Worm (Caenorhabditis elegans) whole organism, mixed stage, embryonic: Measurements from ENCODE around the gene exos-8.

Source experiments
- M03D4.4 ChIP-seq: sonication (generic microtip); optimal IDR thresholded peaks from 2 replicates; lab custom pipeline; 2017; ENCODE audit warnings: mild to moderate bottlenecking, missing genetic modification characterization, missing compliant biosample characterization
- lin-13 ChIP-seq: fragments of 150-350 bp; optimal IDR thresholded peaks from 2 replicates; lab custom pipeline; 2014; ENCODE audit warnings: missing biosample characterization, missing genetic modification characterization
- lin-32 ChIP-seq: fragments of 200-800 bp; sonication (Bioruptor generic); optimal IDR thresholded peaks from 2 replicates; lab custom pipeline; 2018; ENCODE audit warnings: mild to moderate bottlenecking, missing genetic modification characterization, missing compliant biosample characterization
- nhr-12 ChIP-seq: fragments of 150-350 bp; optimal IDR thresholded peaks from 2 replicates; lab custom pipeline; 2014; ENCODE audit warnings: missing biosample characterization, missing genetic modification characterization
- nhr-2 ChIP-seq: fragments of 150-350 bp; optimal IDR thresholded peaks from 2 replicates; lab custom pipeline; 2014; ENCODE audit warnings: missing biosample characterization, missing genetic modification characterization
- pha-4 ChIP-seq: fragments of 150-350 bp; optimal IDR thresholded peaks from 2 replicates; lab custom pipeline; 2018; ENCODE audit warnings: missing biosample characterization, missing genetic modification reagents, missing genetic modification characterization
- sptf-1 ChIP-seq: sonication (generic microtip); optimal IDR thresholded peaks from 2 replicates; lab custom pipeline; 2017; ENCODE audit warnings: mild to moderate bottlenecking, missing genetic modification characterization, moderate library complexity, missing compliant biosample characterization
- unc-62 ChIP-seq: fragments of 150-350 bp; optimal IDR thresholded peaks from 2 replicates; lab custom pipeline; 2014; ENCODE audit warnings: missing biosample characterization, missing genetic modification reagents, missing genetic modification characterization

ce11 chrII:6736066-6736465, 5.4 kb upstream of the exos-8 start, which contains the start of gene mrps-18.C:
- TF ChIP-seq lin-13 (tag; lab: Kevin White, UChicago): no peak
- TF ChIP-seq nhr-2 (tag; lab: Kevin White, UChicago): no peak
- no peak for TF ChIP-seq unc-62 (GFP tag; lab: Kevin White, UChicago)
- no peak for TF ChIP-seq M03D4.4 (tag; lab: Kevin White, UChicago)
- TF ChIP-seq lin-32 (GFP tag; lab: Kevin White, UChicago): no peak
- TF ChIP-seq nhr-12 (tag; lab: Kevin White, UChicago): no peak
- no peak for TF ChIP-seq sptf-1
- no peak for TF ChIP-seq pha-4 (tag; lab: Kevin White, UChicago)
